Worm (Caenorhabditis elegans): ENCODE data around the gene T26C5.2.

- TF ChIP-seq flt-1 (GFP tag; IDR thresholded peaks at IDR 0.05) (no peak), ztf-29 (GFP tag; IDR thresholded peaks at IDR 0.05) (no peak), ref-1 (GFP tag; conservative IDR thresholded peaks at IDR 0.05) (no peak), T22C8.4 (GFP tag; IDR thresholded peaks at IDR 0.05) (no peak), tab-1 (GFP tag; IDR thresholded peaks at IDR 0.05) (no peak), med-1 (GFP tag; optimal IDR thresholded peaks at IDR 0.05; ENCODE audit: insufficient read depth) (no peak)
Observed at ce11 chrII:9222969-9223368, 10.1 kb upstream of the T26C5.2 start, which contains the start of gene ZK1067.3.

All from whole organism, midembryonic.